Worm (Caenorhabditis elegans): ENCODE results near the gene flh-1.

DNA sequence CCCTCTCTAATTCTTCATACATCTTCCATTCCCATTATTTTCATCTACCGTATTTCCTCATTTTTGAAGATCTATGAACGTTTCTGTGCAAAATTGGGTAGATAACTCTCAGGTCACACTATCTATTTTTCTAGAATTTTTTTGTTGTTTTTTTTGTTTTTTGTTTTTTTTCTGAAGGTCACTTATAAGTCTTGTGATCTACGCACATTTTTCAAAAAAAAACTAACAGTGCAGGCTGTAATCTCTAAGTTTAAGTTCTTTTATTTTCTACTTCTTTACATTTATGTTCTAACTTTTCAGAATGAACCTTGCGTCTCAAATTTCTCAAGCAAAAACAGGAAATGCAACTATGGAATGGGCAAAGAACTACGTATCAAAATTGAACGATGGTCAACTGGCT, 5.7 kb upstream of the flh-1 start, which contains the start of gene flh-3:
- TF ChIP-seq W03F9.2 (tag; optimal IDR thresholded peaks at IDR 0.05) (no peak), him-1 (tag; optimal IDR thresholded peaks at IDR 0.05) (no peak), dao-5 (tag; optimal IDR thresholded peaks at IDR 0.05) (no peak)
